Worm (Caenorhabditis elegans) whole organism, L4/young adult: ENCODE measurements around the gene cdc-50.B.
"Not testable (repeated sequence)": the region's sequence is repeated elsewhere in the genome, so short reads cannot be mapped to it uniquely, and the experiment has no call there.

Source experiments
- W03F9.2 ChIP-seq: fragments of 150-350 bp; optimal IDR thresholded peaks from 2 replicates; lab custom pipeline; 2014; ENCODE audit warnings: missing biosample characterization, missing genetic modification characterization
- dao-5 ChIP-seq: sonication (generic microtip); optimal IDR thresholded peaks from 2 replicates; lab custom pipeline; 2016; ENCODE audit warnings: missing genotype, missing genetic modification characterization, moderate library complexity, missing compliant biosample characterization
- him-1 ChIP-seq: sonication (generic microtip); optimal IDR thresholded peaks from 2 replicates; lab custom pipeline; 2016; ENCODE audit warnings: missing genotype, missing genetic modification reagents, missing genetic modification characterization, missing compliant biosample characterization

cdc-50.B gene

DNA sequence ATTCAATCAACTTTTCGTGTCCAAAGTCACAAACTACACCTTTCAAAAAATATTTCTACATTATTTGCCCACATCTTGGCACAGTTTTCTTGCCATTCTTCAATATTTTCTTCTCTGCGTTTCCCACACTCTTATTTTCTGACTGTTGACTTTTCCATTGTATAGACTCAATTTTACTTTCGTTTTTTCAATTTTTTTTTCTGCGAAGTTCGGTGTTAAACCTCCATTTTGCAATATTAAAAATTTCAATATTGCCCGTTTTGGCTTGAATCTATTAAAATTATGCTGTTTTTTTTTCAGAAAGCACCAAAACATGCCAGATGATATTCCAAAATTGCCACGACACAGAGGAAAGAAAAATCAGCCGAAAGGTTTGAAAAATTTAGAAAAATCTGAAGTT, at the start of gene cdc-50.B:
Gene cdc-50.B, plus strand, starts transcription at position 301 of the 400 bp plus-strand sequence.
- TF ChIP-seq W03F9.2 (tag; lab: Kevin White, UChicago), result no peak
- TF ChIP-seq dao-5 (tag; lab: Kevin White, UChicago), result no peak
- TF ChIP-seq him-1 (tag; lab: Kevin White, UChicago), result no peak

DNA sequence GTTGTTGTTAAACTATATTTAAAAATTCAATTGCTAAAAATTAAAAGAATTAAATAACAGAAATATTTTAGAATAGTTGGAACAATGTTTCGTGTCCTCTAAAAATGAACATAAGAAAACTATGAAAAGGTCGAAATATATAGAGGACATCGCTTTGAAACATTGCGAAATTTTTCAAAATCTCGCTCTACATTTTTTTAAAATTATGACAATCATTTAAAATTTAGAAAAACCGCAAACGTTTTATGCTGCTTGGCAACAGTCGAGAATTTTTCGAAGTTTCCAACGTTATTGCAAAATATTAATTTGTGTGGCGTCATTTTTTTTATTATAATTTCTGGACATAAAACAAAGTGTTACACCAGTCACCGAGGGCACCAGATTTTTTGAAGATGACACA, 49.6 kb upstream of the cdc-50.B start, which contains the start of the genes parg-2 and ipla-5:
Gene parg-2, minus strand, starts transcription at position 101 of the 400 bp plus-strand sequence.
Gene ipla-5, plus strand, starts transcription at position 216 of the 400 bp plus-strand sequence.
- TF ChIP-seq him-1, W03F9.2, dao-5 (tag; lab: Kevin White, UChicago): not testable (repeated sequence)

DNA sequence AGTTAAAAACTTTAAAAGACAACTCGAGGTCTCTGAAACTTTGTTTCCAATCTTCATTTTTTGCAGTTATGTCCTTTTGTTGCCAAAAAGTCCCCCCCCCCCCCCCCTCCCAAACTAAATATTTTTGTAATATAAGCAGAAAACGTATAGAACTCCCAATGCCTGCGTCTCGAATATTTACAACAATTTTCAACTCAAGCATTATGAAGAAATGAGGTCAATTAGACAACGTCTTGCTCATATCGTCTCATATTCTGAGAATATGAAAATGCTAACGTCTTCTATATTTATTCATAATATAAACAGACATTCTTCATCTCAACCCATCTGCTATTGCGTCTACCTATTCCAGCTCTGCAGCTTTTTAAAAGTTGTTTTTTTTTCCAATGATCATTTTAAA, 46.5 kb upstream of the cdc-50.B start, which contains the start of gene H23L24.1:
Gene H23L24.1, plus strand, starts transcription at position 301 of the 400 bp plus-strand sequence.
- no peak for TF ChIP-seq W03F9.2 (tag; lab: Kevin White, UChicago)
- no peak for TF ChIP-seq him-1 (tag; lab: Kevin White, UChicago)
- TF ChIP-seq dao-5 (tag; lab: Kevin White, UChicago), result no peak

DNA sequence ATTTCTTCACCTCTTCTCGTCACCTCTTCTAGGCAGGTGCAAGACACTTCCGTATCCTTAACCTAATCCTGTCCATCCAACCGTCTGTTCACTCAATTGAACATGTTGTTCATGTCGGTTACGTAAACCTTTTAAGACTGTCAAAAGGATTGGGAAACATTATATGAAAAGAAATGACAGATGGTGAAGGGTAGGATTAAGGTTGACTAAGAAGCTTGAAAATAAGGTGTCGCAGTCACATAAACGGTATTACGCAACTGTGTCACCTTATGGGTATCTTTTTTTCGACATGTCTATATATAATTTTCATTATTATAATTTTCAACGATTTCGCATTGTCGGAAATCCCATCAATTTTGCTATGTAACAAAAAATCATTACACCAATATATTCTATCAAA, 41.9 kb upstream of the cdc-50.B start:
- TF ChIP-seq dao-5 (tag; lab: Kevin White, UChicago) (no peak), him-1 (tag; lab: Kevin White, UChicago) (no peak), W03F9.2 (tag; lab: Kevin White, UChicago) (no peak)

DNA sequence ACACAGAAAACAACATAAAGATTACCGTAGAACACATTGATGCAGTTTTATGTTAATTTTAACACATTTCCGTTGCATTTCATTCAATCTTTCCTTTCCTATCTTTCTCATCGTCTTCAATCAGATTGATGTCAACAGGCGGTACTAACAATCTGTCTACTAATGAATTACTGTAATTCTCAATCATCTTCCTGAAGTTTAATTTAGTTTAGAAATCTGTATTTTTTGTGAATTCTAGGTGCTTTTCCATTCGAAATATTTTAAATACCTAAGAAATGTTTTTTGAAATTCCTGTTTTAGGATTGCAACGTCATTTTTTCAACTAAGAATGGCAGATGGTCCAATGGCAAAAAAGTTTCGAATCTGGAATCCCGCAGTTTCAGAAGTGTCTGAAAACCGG, 40.9 kb upstream of the cdc-50.B start, which contains the start of gene F21D5.9:
Gene F21D5.9, plus strand, starts transcription at position 301 of the 400 bp plus-strand sequence.
- TF ChIP-seq him-1 (tag; lab: Kevin White, UChicago) (no peak), W03F9.2 (tag; lab: Kevin White, UChicago) (no peak), dao-5 (tag; lab: Kevin White, UChicago) (no peak)

DNA sequence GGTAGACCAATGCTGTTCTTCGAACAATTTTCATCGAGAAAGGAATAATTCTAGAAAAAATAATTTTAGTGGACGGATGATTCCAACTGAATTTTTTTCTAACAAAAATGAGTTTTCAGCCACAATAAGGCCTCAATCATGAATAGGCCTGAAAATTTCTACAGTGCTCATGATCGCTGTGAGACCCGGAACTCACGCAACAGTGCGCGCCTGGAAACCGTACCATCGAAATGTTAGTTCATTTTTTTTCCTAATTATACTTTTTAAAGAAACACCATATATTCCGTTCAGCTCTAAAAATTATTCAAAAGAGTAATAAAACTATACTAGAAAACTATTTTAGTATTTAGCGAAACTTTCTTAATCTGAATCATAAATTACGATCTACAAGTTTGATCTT, 39.8 kb upstream of the cdc-50.B start:
- TF ChIP-seq W03F9.2 (tag; lab: Kevin White, UChicago) (no peak), him-1 (tag; lab: Kevin White, UChicago) (no peak), dao-5 (tag; lab: Kevin White, UChicago) (no peak)

DNA sequence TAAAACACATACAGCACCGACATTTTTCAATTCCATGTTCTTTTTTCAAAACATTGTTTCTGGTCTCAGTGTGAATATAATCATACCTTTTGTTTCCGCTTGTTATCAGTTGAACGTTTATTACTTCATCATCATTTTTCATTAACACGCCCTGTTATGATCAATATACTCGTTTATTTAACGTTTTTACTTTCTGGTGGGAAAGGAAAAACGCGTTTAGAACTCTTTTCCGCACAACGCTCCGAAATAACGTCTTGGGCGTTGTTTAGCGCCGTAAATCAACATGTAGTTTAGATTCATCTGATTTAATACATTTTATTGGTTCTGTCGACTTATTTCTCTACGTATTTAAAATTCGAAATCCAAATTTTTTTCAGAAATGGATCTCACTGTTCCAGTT, 39.3 kb upstream of the cdc-50.B start, which contains the start of gene pgm-3:
Gene pgm-3, plus strand, starts transcription at position 378 of the 400 bp plus-strand sequence.
- TF ChIP-seq him-1 (tag; lab: Kevin White, UChicago) (no peak), dao-5 (tag; lab: Kevin White, UChicago) (no peak), W03F9.2 (tag; lab: Kevin White, UChicago) (no peak)

DNA sequence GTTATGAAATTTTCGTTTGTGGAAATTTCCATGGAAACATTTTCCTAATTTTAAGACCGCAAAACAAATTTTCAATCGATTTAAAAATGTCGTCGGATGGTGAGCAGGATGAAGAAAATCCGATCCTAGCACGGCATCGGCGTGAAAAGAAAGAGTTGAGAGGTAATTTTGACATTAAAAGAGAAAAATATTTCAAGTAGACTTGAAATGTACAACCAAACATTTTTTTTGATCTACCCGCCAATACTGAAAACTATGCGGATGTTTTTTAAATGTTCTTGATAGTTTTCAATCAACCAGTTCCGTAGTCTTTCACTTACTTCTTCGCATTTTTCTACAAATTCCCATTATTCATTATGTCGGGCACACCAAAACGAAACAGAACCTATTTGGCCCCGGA, 36.5 kb upstream of the cdc-50.B start, which contains the start of gene otub-3:
Gene otub-3, plus strand, starts transcription at position 56 of the 400 bp plus-strand sequence.
- no peak for TF ChIP-seq him-1 (tag; lab: Kevin White, UChicago)
- TF ChIP-seq W03F9.2 (tag; lab: Kevin White, UChicago), result no peak
- no peak for TF ChIP-seq dao-5 (tag; lab: Kevin White, UChicago)

DNA sequence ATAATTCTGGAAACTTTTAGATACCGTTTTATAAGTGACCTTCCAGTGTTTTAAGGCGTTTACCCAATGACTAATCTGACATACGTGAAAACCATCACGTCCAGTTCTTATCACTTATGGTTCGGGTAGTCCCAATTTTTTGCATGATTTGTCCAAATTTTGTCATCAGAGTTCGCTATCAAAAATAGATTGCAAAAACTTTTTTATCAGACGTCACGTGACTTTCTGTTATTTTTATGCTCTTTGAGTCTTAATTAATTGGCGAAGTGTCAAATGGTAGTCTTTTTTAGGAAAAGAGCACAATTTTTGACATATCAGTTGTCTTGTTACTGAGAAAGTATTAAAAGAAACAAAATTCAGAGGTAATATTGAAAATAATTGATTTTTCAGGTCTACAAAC, 35.0 kb upstream of the cdc-50.B start:
- TF ChIP-seq him-1 (tag; lab: Kevin White, UChicago) (no peak), dao-5 (tag; lab: Kevin White, UChicago) (no peak), W03F9.2 (tag; lab: Kevin White, UChicago) (no peak)

DNA sequence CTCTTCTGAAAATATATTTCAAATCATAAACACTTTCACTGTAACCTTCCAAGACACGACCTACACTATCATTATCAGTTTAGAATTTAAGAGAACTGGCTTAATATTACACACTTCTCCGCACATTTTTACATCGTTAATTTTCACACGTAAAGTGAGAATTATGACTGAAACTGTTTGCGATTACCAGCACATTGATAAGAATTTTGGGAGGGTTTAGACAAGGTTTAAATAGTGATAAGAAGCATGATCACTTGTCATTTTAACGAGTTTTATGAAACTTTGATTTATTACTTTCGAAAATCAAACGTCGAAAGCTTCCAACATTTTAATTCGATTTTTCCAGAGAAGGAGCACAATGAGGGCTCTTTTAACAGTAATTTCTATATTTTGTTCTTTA, 34.2 kb upstream of the cdc-50.B start, which contains the start of gene F21D5.3:
Gene F21D5.3, plus strand, starts transcription at position 347 of the 400 bp plus-strand sequence.
- TF ChIP-seq W03F9.2 (tag; lab: Kevin White, UChicago) (no peak), dao-5 (tag; lab: Kevin White, UChicago) (no peak), him-1 (tag; lab: Kevin White, UChicago) (no peak)

DNA sequence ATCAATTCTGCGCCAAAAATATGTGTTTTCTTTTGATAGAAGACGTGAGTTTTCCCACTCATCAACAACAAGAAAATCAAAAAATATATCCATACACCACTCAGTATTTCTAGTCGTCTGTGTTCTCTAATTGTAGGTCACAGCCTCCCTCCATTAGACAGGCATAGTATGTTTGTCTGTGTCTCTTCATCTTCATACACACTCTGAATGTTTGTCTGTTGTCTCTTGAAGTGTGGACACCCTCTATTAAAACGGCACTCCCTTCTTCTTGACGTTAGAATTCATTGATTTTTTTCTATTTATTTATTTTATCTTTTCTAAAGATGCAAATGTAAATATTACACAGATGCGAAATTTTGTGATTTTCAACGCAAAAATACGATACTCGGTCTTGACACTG, 27.3 kb upstream of the cdc-50.B start:
- TF ChIP-seq him-1 (tag; lab: Kevin White, UChicago) (no peak), W03F9.2 (tag; lab: Kevin White, UChicago) (peak; percentile 10), dao-5 (tag; lab: Kevin White, UChicago) (no peak)

DNA sequence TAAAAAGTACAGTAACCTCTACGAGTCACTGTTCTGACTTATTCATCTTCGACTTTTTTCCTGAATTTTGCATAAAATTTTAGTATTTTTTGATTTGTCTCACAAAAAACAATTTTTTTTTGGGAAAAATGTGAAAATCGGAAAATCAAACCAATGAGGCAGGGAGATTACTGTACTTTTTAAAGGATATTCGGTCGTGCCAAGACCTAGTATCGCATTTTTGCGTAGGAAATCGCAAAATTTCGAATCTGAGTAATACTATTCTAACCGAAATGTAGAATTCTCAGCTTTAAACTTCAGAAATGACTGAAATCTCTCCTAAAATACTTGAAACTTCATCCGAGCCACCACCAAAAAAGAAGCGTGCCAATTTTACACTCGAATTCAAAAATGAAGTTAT, 26.9 kb upstream of the cdc-50.B start, which contains the start of gene F21D5.4:
Gene F21D5.4, plus strand, starts transcription at position 301 of the 400 bp plus-strand sequence.
- TF ChIP-seq dao-5 (tag; lab: Kevin White, UChicago), result no peak
- no peak for TF ChIP-seq him-1 (tag; lab: Kevin White, UChicago)
- no peak for TF ChIP-seq W03F9.2 (tag; lab: Kevin White, UChicago)

DNA sequence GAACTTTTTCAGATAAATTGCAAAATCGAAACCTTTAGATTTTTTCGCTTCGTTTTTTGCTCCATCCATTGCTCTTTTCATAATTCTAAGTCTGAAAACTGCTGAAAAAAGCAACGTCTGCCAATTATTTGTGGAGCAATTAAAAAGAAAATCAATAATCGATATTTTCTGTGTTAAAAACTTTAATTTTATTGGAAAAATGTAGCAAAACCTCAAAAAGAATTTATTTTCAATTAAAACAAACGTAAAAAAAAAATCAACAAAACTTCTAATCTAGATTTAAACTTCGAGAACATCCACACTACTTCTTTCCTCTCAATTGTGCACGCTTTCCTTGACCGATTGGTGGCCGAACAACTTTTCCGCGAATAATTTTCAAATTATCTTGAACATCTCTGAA, 25.4 kb upstream of the cdc-50.B start, which contains the start of gene F21D5.5:
Gene F21D5.5, minus strand, starts transcription at position 101 of the 400 bp plus-strand sequence.
- TF ChIP-seq dao-5 (tag; lab: Kevin White, UChicago), result no peak
- no peak for TF ChIP-seq W03F9.2 (tag; lab: Kevin White, UChicago)
- no peak for TF ChIP-seq him-1 (tag; lab: Kevin White, UChicago)

DNA sequence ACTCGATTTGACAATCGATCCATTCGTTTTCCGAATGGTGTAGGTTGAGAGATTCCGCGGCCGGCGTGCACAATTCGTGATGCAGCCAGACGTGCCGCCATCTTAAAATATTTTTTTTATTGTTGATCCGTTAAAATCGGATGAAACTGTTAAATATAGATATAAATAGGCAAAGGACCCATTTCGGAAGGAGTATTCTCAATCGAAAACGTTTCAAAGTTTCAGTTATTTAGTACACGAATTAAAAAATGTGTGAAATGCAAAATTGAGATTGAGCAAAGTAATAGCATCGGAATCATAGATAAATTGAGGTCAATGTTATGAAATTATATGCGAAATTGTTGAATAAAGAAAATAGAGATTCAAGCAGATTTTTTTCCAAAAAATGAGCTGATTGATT, 24.7 kb upstream of the cdc-50.B start, which contains the start of gene mrps-33:
Gene mrps-33, minus strand, starts transcription at position 101 of the 400 bp plus-strand sequence.
- TF ChIP-seq him-1 (tag; lab: Kevin White, UChicago) (no peak), W03F9.2 (tag; lab: Kevin White, UChicago) (no peak), dao-5 (tag; lab: Kevin White, UChicago) (no peak)
